Fruit fly (Drosophila melanogaster) whole organism, embryonic: Measurements from ENCODE around the gene CG5909.

Experiments
- Ada2b ChIP-seq: fragments of 200-800 bp; sonication (Bioruptor generic); IDR thresholded peaks from 2 replicates; pipeline ENCODE4 v1.3.6; 2022; ENCODE audit warnings: missing biosample characterization, missing genetic modification characterization
- Atf3 ChIP-seq: fragments of 200-800 bp; sonication (Bioruptor generic); optimal IDR thresholded peaks from 3 replicates; lab custom pipeline; 2016; ENCODE audit warnings: missing biosample characterization, missing genetic modification characterization
- Blimp-1 ChIP-seq: fragments of 200-800 bp; sonication (Bioruptor generic); optimal IDR thresholded peaks from 3 replicates; lab custom pipeline; 2018; ENCODE audit warnings: missing biosample characterization, missing genetic modification characterization, mild to moderate bottlenecking, moderate library complexity, missing genetic modification reagents
- Bteb2 ChIP-seq: fragments of 200-800 bp; sonication (Bioruptor generic); optimal IDR thresholded peaks from 2 replicates; lab custom pipeline; 2016; ENCODE audit warnings: missing biosample characterization, missing genetic modification characterization
- CG10654 ChIP-seq: fragments of 200-800 bp; sonication (Bioruptor generic); optimal IDR thresholded peaks from 2 replicates; lab custom pipeline; 2016; ENCODE audit warnings: missing biosample characterization, missing genetic modification characterization
- CG11696 ChIP-seq: fragments of 200-800 bp; sonication (Bioruptor generic); IDR thresholded peaks from 2 replicates; pipeline ENCODE4 v1.3.6; 2022; ENCODE audit warnings: missing biosample characterization, missing genetic modification characterization
- CG12769 ChIP-seq: fragments of 200-800 bp; sonication (Bioruptor generic); optimal IDR thresholded peaks from 2 replicates; lab custom pipeline; 2019; ENCODE audit warnings: missing biosample characterization, mild to moderate bottlenecking, missing genetic modification characterization, moderate library complexity
- CG12942 ChIP-seq: fragments of 200-800 bp; sonication (Bioruptor generic); optimal IDR thresholded peaks from 3 replicates; lab custom pipeline; 2016; ENCODE audit warnings: missing biosample characterization, missing genetic modification characterization
- CG13287 ChIP-seq: fragments of 200-800 bp; sonication (Bioruptor generic); IDR thresholded peaks from 2 replicates; pipeline ENCODE4 v1.3.6; 2022; ENCODE audit warnings: missing biosample characterization, missing genetic modification characterization; ENCODE audit not compliant: partially characterized antibody
- CG13424 ChIP-seq: fragments of 200-800 bp; sonication (Bioruptor generic); optimal IDR thresholded peaks from 2 replicates; lab custom pipeline; 2019; ENCODE audit warnings: missing biosample characterization, mild to moderate bottlenecking, missing genetic modification characterization, moderate library complexity
- CG13624 ChIP-seq: fragments of 200-800 bp; sonication (Bioruptor generic); optimal IDR thresholded peaks from 2 replicates; lab custom pipeline; 2016; ENCODE audit warnings: missing biosample characterization, missing genetic modification characterization
- CG14050 ChIP-seq: fragments of 200-800 bp; sonication (Bioruptor generic); IDR thresholded peaks from 3 replicates; pipeline ENCODE4 v1.3.6; 2022; ENCODE audit warnings: missing biosample characterization, missing genetic modification characterization
- CG14441 ChIP-seq: fragments of 200-800 bp; sonication (Bioruptor generic); IDR thresholded peaks from 2 replicates; pipeline ENCODE4 v1.3.6; 2022; ENCODE audit warnings: missing biosample characterization, missing genetic modification characterization
- CG4404 ChIP-seq: fragments of 200-800 bp; sonication (Bioruptor generic); IDR thresholded peaks from 2 replicates; pipeline ENCODE4 v1.3.6; 2022; ENCODE audit warnings: missing biosample characterization, missing genetic modification characterization
- CG6254 ChIP-seq: fragments of 200-800 bp; sonication (Bioruptor generic); optimal IDR thresholded peaks from 3 replicates; lab custom pipeline; 2017; ENCODE audit warnings: mild to moderate bottlenecking, missing biosample characterization, missing genetic modification reagents, missing genetic modification characterization
- CG6272 ChIP-seq: fragments of 200-800 bp; sonication (Bioruptor generic); IDR thresholded peaks from 2 replicates; pipeline ENCODE4 v1.3.6; 2022; ENCODE audit warnings: missing biosample characterization, missing genetic modification characterization
- CG7963 ChIP-seq: fragments of 200-800 bp; sonication (Bioruptor generic); IDR thresholded peaks from 3 replicates; pipeline ENCODE4 v1.3.6; 2022; ENCODE audit warnings: missing biosample characterization, missing genetic modification characterization; ENCODE audit not compliant: partially characterized antibody
- Dref ChIP-seq: fragments of 200-800 bp; sonication (Bioruptor generic); IDR thresholded peaks from 2 replicates; pipeline ENCODE4 v1.3.6; 2022; ENCODE audit warnings: missing biosample characterization, missing genetic modification characterization
- Gug ChIP-seq: fragments of 200-800 bp; sonication (Bioruptor generic); IDR thresholded peaks from 4 replicates; pipeline ENCODE4 v1.3.6; 2022; ENCODE audit warnings: missing biosample characterization, missing genetic modification characterization
- H15 ChIP-seq: fragments of 200-800 bp; sonication (Bioruptor generic); IDR thresholded peaks from 3 replicates; pipeline ENCODE4 v1.3.6; 2022; ENCODE audit warnings: missing biosample characterization, missing genetic modification characterization
- Hr39 ChIP-seq: fragments of >200 bp; optimal IDR thresholded peaks from 2 replicates; lab custom pipeline; 2017
- Hr51 ChIP-seq, 2 experiments: fragments of 200-800 bp; sonication (Bioruptor generic); optimal IDR thresholded peaks; 2 replicates in 1 of 2; 3 replicates in 1 of 2; lab custom pipeline; 2016 to 2018; ENCODE audit warnings: missing biosample characterization in 2 of 2, missing genetic modification characterization in 2 of 2, mild to moderate bottlenecking in 1 of 2, moderate library complexity in 1 of 2
- Hr78 ChIP-seq, 2 experiments: fragments of 200-800 bp in 1 of 2; fragments of >200 bp in 1 of 2; sonication (Bioruptor generic) in 1 of 2; optimal IDR thresholded peaks; 2 replicates each; lab custom pipeline; 2017 to 2019; ENCODE audit warnings: missing biosample characterization in 2 of 2, missing genetic modification characterization in 2 of 2, mild to moderate bottlenecking in 1 of 2, moderate library complexity in 1 of 2
- NC2α ChIP-seq: fragments of 200-800 bp; sonication (Bioruptor generic); optimal IDR thresholded peaks from 2 replicates; lab custom pipeline; 2016; ENCODE audit warnings: missing biosample characterization, missing genetic modification characterization
- Opbp ChIP-seq: fragments of 200-800 bp; sonication (Bioruptor generic); IDR thresholded peaks from 3 replicates; pipeline ENCODE4 v1.3.6; 2022; ENCODE audit warnings: missing biosample characterization, missing genetic modification characterization; ENCODE audit not compliant: partially characterized antibody
- Poxn ChIP-seq: fragments of 200-800 bp; sonication (Bioruptor generic); IDR thresholded peaks from 2 replicates; pipeline ENCODE4 v1.3.6; 2022; ENCODE audit warnings: missing biosample characterization, missing genetic modification characterization
- Stat92E ChIP-seq, 3 experiments: fragments of >200 bp in 2 of 3; fragments of 200-800 bp in 1 of 3; sonication (Bioruptor generic) in 1 of 3; optimal IDR thresholded peaks; 2 replicates each; lab custom pipeline; 2017 to 2019; ENCODE audit warnings: missing biosample characterization in 3 of 3, missing genetic modification characterization in 3 of 3, mild to moderate bottlenecking in 1 of 3, moderate library complexity in 1 of 3
- Tbp ChIP-seq: fragments of >200 bp; optimal IDR thresholded peaks from 2 replicates; lab custom pipeline; 2018; ENCODE audit warnings: missing biosample characterization, missing genetic modification characterization
- bsh ChIP-seq, 2 experiments: fragments of 200-800 bp; sonication (Bioruptor generic); optimal IDR thresholded peaks; 2 replicates each; lab custom pipeline; 2017 to 2018; ENCODE audit warnings: mild to moderate bottlenecking in 2 of 2, missing biosample characterization in 2 of 2, missing genetic modification characterization in 2 of 2, moderate library complexity in 1 of 2
- cas ChIP-seq: fragments of 200-800 bp; sonication (Bioruptor generic); IDR thresholded peaks from 2 replicates; pipeline ENCODE4 v1.3.6; 2022; ENCODE audit warnings: missing biosample characterization, missing genetic modification characterization
- chn ChIP-seq: fragments of 200-800 bp; sonication (Bioruptor generic); optimal IDR thresholded peaks from 2 replicates; lab custom pipeline; 2016; ENCODE audit warnings: missing biosample characterization, missing genetic modification characterization
- crol ChIP-seq: fragments of 200-800 bp; sonication (Bioruptor generic); IDR thresholded peaks from 2 replicates; pipeline ENCODE4 v1.3.6; 2022; ENCODE audit warnings: missing biosample characterization, missing genetic modification characterization
- crp ChIP-seq, 2 experiments: fragments of 200-800 bp; sonication (Bioruptor generic); optimal IDR thresholded peaks; 2 replicates in 1 of 2; 3 replicates in 1 of 2; lab custom pipeline; 2017; ENCODE audit warnings: missing biosample characterization in 2 of 2, missing genetic modification characterization in 2 of 2, mild to moderate bottlenecking in 1 of 2, moderate library complexity in 1 of 2
- dpn ChIP-seq, 2 experiments: fragments of 200-800 bp; sonication (Bioruptor generic); optimal IDR thresholded peaks; 3 replicates each; lab custom pipeline; 2016; ENCODE audit warnings: missing biosample characterization in 2 of 2, missing genetic modification characterization in 2 of 2
- insv ChIP-seq, 2 experiments: fragments of 200-800 bp; sonication (Bioruptor generic); optimal IDR thresholded peaks; 3 replicates each; lab custom pipeline; 2016 to 2018; ENCODE audit warnings: missing biosample characterization in 2 of 2, missing genetic modification characterization in 2 of 2
- lbe ChIP-seq: fragments of 200-800 bp; sonication (Bioruptor generic); optimal IDR thresholded peaks from 2 replicates; lab custom pipeline; 2016; ENCODE audit warnings: missing biosample characterization, mild to moderate bottlenecking, missing genetic modification characterization
- maf-S ChIP-seq: fragments of 200-800 bp; sonication (Bioruptor generic); optimal IDR thresholded peaks from 2 replicates; lab custom pipeline; 2016; ENCODE audit warnings: missing biosample characterization, missing genetic modification characterization
- nmo ChIP-seq: fragments of 200-800 bp; sonication (Bioruptor generic); optimal IDR thresholded peaks from 2 replicates; lab custom pipeline; 2018; ENCODE audit warnings: missing biosample characterization, mild to moderate bottlenecking, missing genetic modification characterization, moderate library complexity
- nom ChIP-seq: fragments of 200-800 bp; sonication (Bioruptor generic); optimal IDR thresholded peaks from 2 replicates; lab custom pipeline; 2017; ENCODE audit warnings: missing biosample characterization, missing genetic modification characterization, mild to moderate bottlenecking, moderate library complexity, missing genetic modification reagents
- oc ChIP-seq: fragments of 200-800 bp; sonication (Bioruptor generic); optimal IDR thresholded peaks from 2 replicates; lab custom pipeline; 2018; ENCODE audit warnings: missing biosample characterization, mild to moderate bottlenecking, missing genetic modification characterization, moderate library complexity
- onecut ChIP-seq: fragments of 200-800 bp; sonication (Bioruptor generic); IDR thresholded peaks from 2 replicates; pipeline ENCODE4 v1.3.6; 2022; ENCODE audit warnings: missing biosample characterization, missing genetic modification characterization
- pan ChIP-seq, 4 experiments: fragments of >200 bp in 3 of 4; fragments of 200-800 bp in 1 of 4; sonication (Bioruptor generic) in 1 of 4; optimal IDR thresholded peaks in 3 of 4; IDR thresholded peaks in 1 of 4; 2 replicates each; pipeline versions ENCODE4 v1.3.6 to Lab custom; 2017 to 2022; ENCODE audit warnings: missing biosample characterization in 2 of 4, missing genetic modification characterization in 2 of 4, mixed read lengths in 1 of 4
- sd ChIP-seq: fragments of 200-800 bp; sonication (Bioruptor generic); optimal IDR thresholded peaks from 3 replicates; lab custom pipeline; 2018; ENCODE audit warnings: missing biosample characterization, mild to moderate bottlenecking, missing genetic modification characterization, moderate library complexity
- sisA ChIP-seq: fragments of 200-800 bp; sonication (Bioruptor generic); IDR thresholded peaks from 2 replicates; pipeline ENCODE4 v1.3.6; 2022; ENCODE audit warnings: missing biosample characterization, missing genetic modification characterization
- slp2 ChIP-seq: fragments of 200-800 bp; sonication (Bioruptor generic); optimal IDR thresholded peaks from 2 replicates; lab custom pipeline; 2016; ENCODE audit warnings: missing biosample characterization, missing genetic modification characterization
- ssp ChIP-seq: fragments of 200-800 bp; sonication (Bioruptor generic); IDR thresholded peaks from 2 replicates; pipeline ENCODE4 v1.3.6; 2022; ENCODE audit warnings: missing biosample characterization, missing genetic modification characterization
- tna ChIP-seq: fragments of 200-800 bp; sonication (Bioruptor generic); IDR thresholded peaks from 2 replicates; pipeline ENCODE4 v1.3.6; 2022; ENCODE audit warnings: missing biosample characterization, missing genetic modification characterization; ENCODE audit not compliant: partially characterized antibody
- trem ChIP-seq: fragments of 200-800 bp; optimal IDR thresholded peaks from 3 replicates; lab custom pipeline; 2019; ENCODE audit warnings: missing biosample characterization, mild to moderate bottlenecking, missing genetic modification characterization, moderate library complexity
- twi ChIP-seq: fragments of 200-800 bp; optimal IDR thresholded peaks from 2 replicates; lab custom pipeline; 2019; ENCODE audit warnings: missing biosample characterization, mild to moderate bottlenecking, missing genetic modification characterization, moderate library complexity

CG5909 gene

DNA sequence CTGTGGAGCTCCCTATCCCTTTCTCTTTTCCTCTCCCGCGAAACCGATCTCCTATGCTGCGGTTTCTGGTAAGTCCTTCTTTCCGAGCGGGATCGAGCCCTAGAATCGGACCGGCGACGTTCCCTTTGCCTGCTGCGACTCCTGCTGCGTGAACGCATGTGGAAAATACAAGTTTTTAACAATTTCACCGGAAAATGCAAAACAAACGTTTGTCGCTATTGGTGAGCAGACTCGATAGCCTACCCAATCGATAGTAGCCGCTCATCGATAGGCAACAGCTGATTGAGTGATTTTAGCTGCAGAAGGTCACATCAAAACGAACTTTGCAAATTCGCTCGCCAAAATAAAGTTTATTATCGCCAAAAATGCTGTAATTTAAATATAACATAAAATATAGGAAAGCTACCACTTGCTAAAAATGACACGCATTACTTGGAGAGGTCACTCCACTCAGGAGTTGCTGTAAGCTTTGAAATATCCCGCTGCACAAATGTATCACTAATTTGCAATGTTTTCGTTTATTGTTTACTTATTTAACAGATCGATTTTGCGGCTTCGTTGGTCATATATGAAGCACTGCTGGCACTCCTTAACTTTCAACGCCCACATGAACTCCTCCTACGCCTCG, 44.4 kb upstream of the CG5909 start, which contains the start of the genes CG6066 and CG5880 (continued):
- TF ChIP-seq CG7963 (GFP tag; lab: Robert Waterston, UW) (peak; percentile 71), CG13287 (GFP tag; lab: Robert Waterston, UW) (peak; percentile 91), H15 (no peak), sd (tag; lab: Kevin White, UChicago) (no peak), insv (GFP tag; optimal IDR thresholded peaks at IDR 0.05; lab: Kevin White, UChicago) (no peak), twi (tag; lab: Kevin White, UChicago) (no peak), Ada2b (GFP tag; lab: Robert Waterston, UW) (no peak), CG13424 (no peak), bsh (GFP tag; optimal IDR thresholded peaks at IDR 0.05; lab: Kevin White, UChicago) (no peak), Hr78 (GFP tag; optimal IDR thresholded peaks at IDR 0.05; lab: Kevin White, UChicago) (peak in 1 of 2 experiments; percentile 21), Tbp (GFP tag; lab: Kevin White, UChicago) (no peak), Blimp-1 (GFP tag; lab: Kevin White, UChicago) (no peak), chn (GFP tag; lab: Kevin White, UChicago) (no peak), nom (GFP tag; lab: Kevin White, UChicago) (no peak), Hr51 (GFP tag; optimal IDR thresholded peaks at IDR 0.05; lab: Kevin White, UChicago) (no peak), Gug (GFP tag; lab: Robert Waterston, UW) (no peak), nmo (GFP tag; lab: Kevin White, UChicago) (peak; percentile 9), CG11696 (GFP tag; lab: Robert Waterston, UW) (no peak), tna (GFP tag; lab: Robert Waterston, UW) (peak; percentile 65), Bteb2 (GFP tag; lab: Kevin White, UChicago) (no peak), Atf3 (GFP tag; lab: Kevin White, UChicago) (no peak), NC2α (GFP tag; lab: Kevin White, UChicago) (no peak), trem (tag; lab: Kevin White, UChicago) (peak; percentile 37), onecut (no peak), dpn (GFP tag; optimal IDR thresholded peaks at IDR 0.05; lab: Kevin White, UChicago) (no peak), sisA (no peak), CG4404 (GFP tag; lab: Robert Waterston, UW) (no peak), lbe (no peak), pan (optimal IDR thresholded peaks at IDR 0.05; lab: Kevin White, UChicago) (no peak), pan (GFP tag; optimal IDR thresholded peaks at IDR 0.05 in 1 of 2, IDR thresholded peaks at IDR 0.05 in 1 of 2) (no peak), CG10654 (GFP tag; lab: Kevin White, UChicago) (no peak), maf-S (GFP tag; lab: Kevin White, UChicago) (no peak), slp2 (GFP tag; lab: Kevin White, UChicago) (no peak), CG14050 (GFP tag; lab: Robert Waterston, UW) (no peak), Dref (GFP tag; lab: Robert Waterston, UW) (peak; percentile 85), CG12769 (no peak), CG12942 (GFP tag; lab: Kevin White, UChicago) (no peak), cas (no peak), CG14441 (GFP tag; lab: Robert Waterston, UW) (no peak), ssp (GFP tag; lab: Robert Waterston, UW) (no peak), Poxn (GFP tag; lab: Robert Waterston, UW) (no peak), CG13624 (GFP tag; lab: Kevin White, UChicago) (no peak), crp (GFP tag; optimal IDR thresholded peaks at IDR 0.05; lab: Kevin White, UChicago) (peak; percentile 70 to 95), Hr39 (lab: Kevin White, UChicago) (no peak), CG6254 (GFP tag; lab: Kevin White, UChicago) (no peak), CG6272 (GFP tag; lab: Robert Waterston, UW) (no peak), oc (no peak), Opbp (GFP tag; lab: Robert Waterston, UW) (peak; percentile 85), Stat92E (GFP tag; optimal IDR thresholded peaks at IDR 0.05; lab: Kevin White, UChicago) (no peak), crol (no peak)
